Worm (Caenorhabditis elegans): ENCODE data around the gene sdz-24.

Gene sdz-24

DNA sequence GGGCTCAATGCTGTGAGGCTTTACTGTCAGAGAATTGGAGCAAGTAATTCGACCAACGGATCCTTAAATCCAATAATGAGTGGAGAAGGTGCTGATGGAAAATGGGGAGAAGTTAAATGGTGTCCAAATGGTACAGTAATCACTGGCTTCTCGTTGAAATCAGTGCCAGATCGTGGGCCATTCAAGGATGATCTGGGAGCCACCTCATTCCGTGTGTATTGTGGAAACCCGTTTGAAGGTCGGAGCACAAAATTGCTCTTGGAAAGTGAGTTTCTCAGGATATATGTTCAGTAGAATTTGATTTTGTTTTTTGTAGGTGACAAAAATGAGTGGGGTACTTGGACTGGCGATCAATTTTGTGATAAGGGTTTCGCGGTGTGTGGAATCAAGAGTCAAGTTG lies 17.4 kb downstream of the sdz-24 start:
- TF ChIP-seq aptf-3 (GFP tag; IDR thresholded peaks at IDR 0.05), result no peak
- TF ChIP-seq F10E7.11 (tag; optimal IDR thresholded peaks at IDR 0.05), result no peak
- no peak for TF ChIP-seq rcor-1 (GFP tag; IDR thresholded peaks at IDR 0.05)
- TF ChIP-seq mxl-1 (tag; optimal IDR thresholded peaks at IDR 0.05), result no peak
- TF ChIP-seq B0019.2 (GFP tag; conservative IDR thresholded peaks at IDR 0.05), result no peak
- no peak for TF ChIP-seq him-1 (tag; optimal IDR thresholded peaks at IDR 0.05)
- no peak for TF ChIP-seq egl-44 (GFP tag; IDR thresholded peaks at IDR 0.05)
- TF ChIP-seq Y79H2A.3 (GFP tag; conservative IDR thresholded peaks at IDR 0.05), result no peak
- no peak for TF ChIP-seq zim-3 (tag; optimal IDR thresholded peaks at IDR 0.05)
- no peak for TF ChIP-seq ekl-4 (GFP tag; IDR thresholded peaks at IDR 0.05)
- no peak for TF ChIP-seq tbp1 (GFP tag; optimal IDR thresholded peaks at IDR 0.05)

DNA sequence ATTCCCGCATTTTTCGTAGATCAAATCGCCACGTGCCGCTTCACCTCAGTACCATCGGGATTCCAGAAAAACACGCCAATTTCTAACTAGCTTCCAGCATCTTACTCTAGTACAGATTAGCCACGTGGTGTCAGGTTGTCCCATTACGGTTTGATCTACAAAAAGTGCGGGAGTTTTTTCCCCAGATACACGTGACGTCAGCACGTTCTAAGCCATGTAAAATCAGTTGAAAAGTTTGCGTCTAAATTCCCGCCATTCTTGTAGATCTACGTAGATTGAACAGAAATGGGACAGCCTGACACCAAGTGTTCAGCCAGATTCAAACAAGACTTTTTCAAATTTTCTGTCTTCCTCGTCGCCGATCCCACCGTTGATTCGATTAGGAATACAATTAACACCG lies 20.1 kb downstream of the sdz-24 start, which contains the start of gene T02H6.9:
Gene T02H6.9, plus strand, starts transcription at position 301 of the 400 bp plus-strand sequence.
- TF ChIP-seq atf-7 (tag; optimal IDR thresholded peaks at IDR 0.05) (no peak), let-526 (GFP tag; IDR thresholded peaks at IDR 0.05) (no peak), tbx-9 (tag; optimal IDR thresholded peaks at IDR 0.05; ENCODE audit: borderline replicate concordance) (no peak), nhr-90 (tag; optimal IDR thresholded peaks at IDR 0.05) (no peak), nhr-120 (GFP tag; IDR thresholded peaks at IDR 0.05) (no peak), Y95B8A.8 (GFP tag; IDR thresholded peaks at IDR 0.05) (no peak), hmg-20 (GFP tag; IDR thresholded peaks at IDR 0.05) (no peak)

DNA sequence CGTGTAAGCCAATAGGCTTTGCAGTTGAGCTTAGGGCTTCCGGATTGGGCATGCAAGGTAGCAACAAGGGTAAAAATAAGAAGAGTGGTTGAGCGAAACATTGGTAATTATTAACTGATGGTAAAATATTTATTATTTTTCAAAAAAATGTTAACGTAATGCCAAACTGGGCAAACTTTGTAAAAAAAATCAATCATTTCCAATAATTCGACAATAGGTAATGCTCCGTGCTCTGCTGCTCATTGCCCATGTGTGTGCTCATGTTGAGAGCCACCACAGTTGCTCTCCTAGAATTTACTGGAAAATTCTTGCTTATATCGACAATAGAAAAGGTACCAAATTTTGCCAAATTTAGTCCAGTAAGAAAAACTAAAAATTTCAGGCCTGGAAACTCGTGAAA lies 22.1 kb downstream of the sdz-24 start, which contains the start of the genes T02H6.10 and T02H6.8:
Gene T02H6.10, minus strand, starts transcription at position 101 of the 400 bp plus-strand sequence.
Gene T02H6.8, plus strand, starts transcription at position 221 of the 400 bp plus-strand sequence.
- TF ChIP-seq C06A6.2 (GFP tag; conservative IDR thresholded peaks at IDR 0.05), result no peak
- no peak for TF ChIP-seq ets-4 (GFP tag; optimal IDR thresholded peaks at IDR 0.05)
- no peak for TF ChIP-seq B0019.2 (GFP tag; conservative IDR thresholded peaks at IDR 0.05)
- TF ChIP-seq aptf-2 (GFP tag; conservative IDR thresholded peaks at IDR 0.05), result no peak
- no peak for TF ChIP-seq tbx-9 (tag; optimal IDR thresholded peaks at IDR 0.05; ENCODE audit: borderline replicate concordance)
- no peak for TF ChIP-seq lin-35 (GFP tag; optimal IDR thresholded peaks at IDR 0.05)
- no peak for TF ChIP-seq unc-62 (GFP tag; optimal IDR thresholded peaks at IDR 0.05)
- TF ChIP-seq ceh-79 (tag; optimal IDR thresholded peaks at IDR 0.05), result no peak
- no peak for TF ChIP-seq ztf-18 (tag; optimal IDR thresholded peaks at IDR 0.05)
- TF ChIP-seq T07F8.4 (tag; optimal IDR thresholded peaks at IDR 0.05), result no peak
- no peak for TF ChIP-seq athp-1 (tag; optimal IDR thresholded peaks at IDR 0.05)
- TF ChIP-seq F33H1.4 (GFP tag; IDR thresholded peaks at IDR 0.05), result no peak
- TF ChIP-seq F22D6.2 (tag; optimal IDR thresholded peaks at IDR 0.05), result no peak
- no peak for TF ChIP-seq dox-1 (GFP tag; IDR thresholded peaks at IDR 0.05)

DNA sequence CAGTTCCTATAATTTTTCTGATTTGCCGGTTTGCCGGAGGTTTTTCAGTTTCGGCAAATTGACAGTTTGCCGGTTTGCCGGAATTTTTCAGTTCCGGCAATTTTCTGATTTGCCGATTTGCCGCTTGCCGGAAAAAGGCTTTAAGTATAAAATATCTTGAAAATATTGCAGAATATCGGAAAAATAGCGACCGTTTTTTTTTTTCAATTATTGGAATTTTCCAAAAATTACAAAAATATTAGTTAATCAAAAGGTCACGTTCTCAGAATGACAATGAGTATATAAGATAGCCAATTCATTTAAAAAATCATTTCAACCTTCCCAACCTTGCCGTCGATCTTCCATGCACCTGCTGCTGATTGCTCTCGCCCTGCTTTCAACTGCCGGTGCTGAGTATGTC lies 23.9 kb downstream of the sdz-24 start, which contains the start of gene T02H6.7:
Gene T02H6.7, plus strand, starts transcription at position 301 of the 400 bp plus-strand sequence.
- TF ChIP-seq F55B11.4 (tag; optimal IDR thresholded peaks at IDR 0.05; ENCODE audit: borderline replicate concordance, insufficient read depth), result no peak

DNA sequence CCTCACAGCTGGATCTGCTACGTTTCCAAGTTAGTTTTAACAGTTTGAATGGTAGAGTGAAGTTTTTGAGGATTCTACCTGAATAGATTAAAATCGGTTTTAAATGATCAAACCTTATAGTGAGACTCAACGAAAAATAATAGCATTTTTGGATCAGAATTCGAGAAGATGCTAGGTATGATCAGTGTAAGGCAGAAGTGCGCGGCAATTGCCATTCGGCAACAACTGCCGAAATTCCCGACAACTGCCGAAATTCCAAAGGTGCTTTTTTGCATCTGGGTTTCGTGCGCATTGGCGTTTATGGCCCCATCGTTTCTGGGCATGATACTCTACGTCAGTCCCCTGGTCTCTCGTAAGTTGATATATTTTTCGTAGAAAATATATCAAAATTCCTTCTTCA lies 25.0 kb downstream of the sdz-24 start, which contains the start of gene T02H6.6:
Gene T02H6.6, plus strand, starts transcription at position 301 of the 400 bp plus-strand sequence.
- TF ChIP-seq hmg-1.2 (GFP tag; IDR thresholded peaks at IDR 0.05) (no peak), repo-1 (tag; optimal IDR thresholded peaks at IDR 0.05) (no peak), C17E4.6 (GFP tag; IDR thresholded peaks at IDR 0.05) (no peak), ccch-3 (GFP tag; optimal IDR thresholded peaks at IDR 0.05) (no peak), Y56A3A.18 (GFP tag; IDR thresholded peaks at IDR 0.05) (no peak), K12H6.12 (tag; optimal IDR thresholded peaks at IDR 0.05) (no peak), mxl-1 (tag; optimal IDR thresholded peaks at IDR 0.05) (no peak), tbx-9 (tag; optimal IDR thresholded peaks at IDR 0.05; ENCODE audit: borderline replicate concordance) (no peak), lin-26 (GFP tag; IDR thresholded peaks at IDR 0.05) (no peak), ekl-4 (GFP tag; IDR thresholded peaks at IDR 0.05) (no peak), cebp-1 (GFP tag; IDR thresholded peaks at IDR 0.05) (no peak), cebp-1 (tag; optimal IDR thresholded peaks at IDR 0.05) (no peak), ceh-40 (GFP tag; IDR thresholded peaks at IDR 0.05) (no peak), rcor-1 (GFP tag; IDR thresholded peaks at IDR 0.05) (no peak), rec-8 (tag; optimal IDR thresholded peaks at IDR 0.05) (no peak), ceh-79 (tag; optimal IDR thresholded peaks at IDR 0.05) (no peak), B0336.3 (GFP tag; IDR thresholded peaks at IDR 0.05) (no peak)

All from whole organism, young adult.